Worm (Caenorhabditis elegans) whole organism, early embryonic: ENCODE results near the gene W10C6.2.

Source experiments
- B0310.2 ChIP-seq: sonication (generic microtip); optimal IDR thresholded peaks from 2 replicates; lab custom pipeline; 2016; ENCODE audit warnings: mild to moderate bottlenecking, missing genetic modification characterization, missing compliant biosample characterization
- aly-1 ChIP-seq: sonication (generic microtip); optimal IDR thresholded peaks from 2 replicates; lab custom pipeline; 2016; ENCODE audit warnings: missing genetic modification characterization, missing compliant biosample characterization
- ama-1 ChIP-seq: fragments of 150-350 bp; optimal IDR thresholded peaks from 2 replicates; lab custom pipeline; 2014
- ceh-13 ChIP-seq: fragments of 200-800 bp; sonication (Bioruptor generic); optimal IDR thresholded peaks from 2 replicates; lab custom pipeline; 2018; ENCODE audit warnings: mild to moderate bottlenecking, missing genetic modification characterization, missing compliant biosample characterization
- ceh-36 ChIP-seq: sonication (generic microtip); optimal IDR thresholded peaks from 2 replicates; lab custom pipeline; 2016; ENCODE audit warnings: missing genetic modification characterization, inconsistent platforms, missing compliant biosample characterization
- ets-7 ChIP-seq: sonication (generic microtip); optimal IDR thresholded peaks from 2 replicates; lab custom pipeline; 2016; ENCODE audit warnings: missing genotype, missing genetic modification characterization, missing compliant biosample characterization
- flt-1 ChIP-seq: fragments of 200-800 bp; sonication (Bioruptor generic); IDR thresholded peaks from 2 replicates; pipeline ENCODE4 v1.3.6; 2022; ENCODE audit warnings: missing genetic modification characterization, missing compliant biosample characterization
- hmbx-1 ChIP-seq: sonication (generic microtip); optimal IDR thresholded peaks from 2 replicates; lab custom pipeline; 2016; ENCODE audit warnings: mild to moderate bottlenecking, missing genetic modification characterization, missing compliant biosample characterization
- scrt-1 ChIP-seq: fragments of 200-800 bp; sonication (Bioruptor generic); IDR thresholded peaks from 2 replicates; pipeline ENCODE4 v1.3.6; 2022; ENCODE audit warnings: missing genetic modification characterization, missing compliant biosample characterization
- sea-1 ChIP-seq: fragments of 200-800 bp; sonication (Bioruptor generic); conservative IDR thresholded peaks from 2 replicates; pipeline ENCODE4 v1.3.6; 2022; ENCODE audit warnings: missing genetic modification characterization, missing compliant biosample characterization
- tbx-11 ChIP-seq: fragments of 200-800 bp; sonication (Bioruptor generic); IDR thresholded peaks from 2 replicates; pipeline ENCODE4 v1.3.6; 2022; ENCODE audit warnings: missing genetic modification characterization, missing compliant biosample characterization

DNA sequence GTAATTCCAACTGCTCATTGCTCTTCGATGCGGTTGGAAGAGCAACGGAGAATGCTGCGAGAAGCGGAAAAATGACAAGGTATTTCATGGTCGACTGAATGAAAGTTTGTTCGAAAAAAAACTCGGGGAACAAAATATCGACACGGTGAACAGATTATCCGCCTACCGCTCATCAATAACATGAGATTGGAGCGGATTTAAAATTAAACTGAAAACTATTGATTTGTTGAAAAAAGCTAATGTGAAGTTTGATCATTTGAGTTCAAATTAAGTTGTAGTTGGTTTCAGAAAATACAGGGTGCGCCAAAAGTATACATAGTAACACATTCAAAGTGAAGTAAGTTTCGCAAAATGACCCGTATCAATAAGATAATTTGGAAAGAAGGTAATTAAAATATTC lies 18.4 kb upstream of the W10C6.2 start, which contains the start of gene F40F8.4:
- TF ChIP-seq ceh-13 (GFP tag; lab: Kevin White, UChicago) = no peak
- TF ChIP-seq scrt-1 (GFP tag; lab: Robert Waterston, UW) = no peak
- no peak for TF ChIP-seq ceh-36
- no peak for TF ChIP-seq B0310.2
- TF ChIP-seq ama-1 (lab: Kevin White, UChicago) = no peak
- TF ChIP-seq flt-1 (GFP tag; lab: Robert Waterston, UW) = no peak
- TF ChIP-seq ets-7 (tag; lab: Kevin White, UChicago) = no peak
- TF ChIP-seq aly-1 = no peak
- no peak for TF ChIP-seq hmbx-1 (tag; lab: Kevin White, UChicago)
- TF ChIP-seq tbx-11 (GFP tag; lab: Robert Waterston, UW) = no peak
- no peak for TF ChIP-seq sea-1 (GFP tag; lab: Robert Waterston, UW)
